Worm (Caenorhabditis elegans): ENCODE measurements around the gene pxmp-4.

DNA sequence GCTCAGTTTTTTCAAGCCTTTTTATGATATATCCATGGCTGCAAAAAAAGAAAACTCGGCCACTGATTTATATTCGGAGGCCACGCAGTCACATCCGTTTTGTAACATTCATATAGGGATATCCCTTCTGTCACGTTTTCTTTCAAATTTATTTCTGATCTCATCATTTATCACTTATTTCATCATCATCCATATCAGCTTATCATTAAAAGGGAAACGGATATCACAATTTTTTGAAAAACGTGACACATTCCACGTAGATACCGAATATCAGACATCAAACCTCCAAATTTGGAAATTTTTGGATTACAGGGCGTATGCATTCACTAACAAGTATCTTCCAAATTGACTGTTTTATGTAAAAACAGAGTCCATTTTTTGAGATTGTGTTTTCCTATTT lies 34.2 kb downstream of the pxmp-4 start:
- TF ChIP-seq ref-1 (GFP tag; conservative IDR thresholded peaks at IDR 0.05) (no peak), flt-1 (GFP tag; IDR thresholded peaks at IDR 0.05) (no peak), klf-2 (GFP tag; conservative IDR thresholded peaks at IDR 0.05) (no peak), med-1 (GFP tag; optimal IDR thresholded peaks at IDR 0.05; ENCODE audit: insufficient read depth) (no peak), T22C8.4 (GFP tag; IDR thresholded peaks at IDR 0.05) (no peak), tab-1 (GFP tag; IDR thresholded peaks at IDR 0.05) (no peak), ztf-29 (GFP tag; IDR thresholded peaks at IDR 0.05) (no peak), ztf-23 (GFP tag; IDR thresholded peaks at IDR 0.05) (no peak)

Data from whole organism, midembryonic.